Fruit fly (Drosophila melanogaster): Measurements from ENCODE around the gene Hexo1.
A peak's percentile ranks its signal among the peaks of the same experiment; 100 is the strongest.

DNA sequence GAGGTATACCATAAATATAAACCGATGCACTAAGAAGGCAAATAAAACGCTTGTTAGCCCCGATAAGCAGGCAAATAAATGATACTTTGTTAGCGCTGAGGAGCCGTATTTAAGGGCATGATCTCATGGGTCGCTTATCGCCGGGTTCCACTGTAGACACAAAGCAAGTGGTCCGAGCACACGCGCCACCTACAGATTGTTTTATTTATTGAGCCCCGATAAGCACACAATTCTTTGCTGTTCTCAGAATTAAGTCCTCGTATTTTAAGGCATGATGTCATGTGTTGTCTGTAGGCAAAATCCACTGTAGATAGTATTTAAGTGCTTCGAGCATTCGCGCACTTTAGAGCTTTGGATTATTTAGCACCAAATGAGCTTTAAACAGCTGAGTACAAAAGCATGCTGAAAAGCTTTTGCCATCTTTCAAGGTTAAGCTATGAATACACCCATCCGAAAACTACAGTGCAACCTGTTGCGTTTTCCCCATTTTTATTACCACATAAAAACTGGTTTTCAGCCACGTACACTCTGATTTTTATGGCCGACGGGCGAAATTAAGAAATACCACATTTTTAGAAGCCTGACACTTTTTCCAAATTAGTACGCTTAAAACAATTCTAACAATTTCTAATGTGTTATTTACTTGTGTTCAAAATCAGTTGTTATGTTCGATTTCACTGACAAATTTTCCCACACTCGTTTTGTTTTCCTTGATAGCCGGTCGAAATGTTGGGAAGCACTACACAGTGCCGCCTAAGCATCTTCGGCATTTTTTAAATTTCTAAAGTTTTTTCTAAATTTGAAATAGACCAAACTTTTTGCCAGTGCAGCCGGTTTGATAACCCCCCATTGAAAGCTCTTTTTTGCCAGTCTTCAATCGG, 48.8 kb upstream of the Hexo1 start, which contains the start of gene Sqor:
- TF ChIP-seq CG8478 (optimal IDR thresholded peaks at IDR 0.05), result no peak
- TF ChIP-seq CTCF (optimal IDR thresholded peaks at IDR 0.05), result peak; percentile 89 to 94
